Worm (Caenorhabditis elegans): ENCODE results near the gene set-21.
A peak's percentile ranks its signal among the peaks of the same experiment; 100 is the strongest.
"Not testable (repeated sequence)": the region's sequence is repeated elsewhere in the genome, so short reads cannot be mapped to it uniquely, and the experiment has no call there.

The set-21 gene

DNA sequence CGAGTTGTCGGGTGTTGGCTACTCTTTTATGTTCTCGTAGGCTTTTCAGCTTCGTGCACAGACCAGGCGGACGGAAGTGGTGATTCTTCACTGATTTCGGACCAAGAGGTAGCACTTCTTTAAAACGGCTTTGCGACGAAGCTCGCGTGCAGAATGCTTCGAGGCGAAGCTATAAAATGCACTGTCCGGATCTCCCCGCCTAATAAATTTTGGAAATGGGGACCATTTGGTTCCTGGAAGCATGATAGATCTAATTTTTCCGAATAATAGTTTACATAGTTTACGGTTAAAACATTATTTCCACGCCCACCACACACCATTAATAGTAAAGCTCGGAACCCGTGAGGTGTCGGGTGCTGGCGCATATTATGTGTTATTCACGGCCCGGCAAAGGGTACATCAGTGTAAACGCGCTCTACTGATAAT lies 43.1 kb upstream of the set-21 start (continued):
- TF ChIP-seq daf-12 (tag; optimal IDR thresholded peaks at IDR 0.05) = no peak
- TF ChIP-seq php-3 (GFP tag; IDR thresholded peaks at IDR 0.05) = 0 out of 2 replicates have a peak, but pooled peaks have one; percentile 22
- TF ChIP-seq nhr-41 (GFP tag; IDR thresholded peaks at IDR 0.05) = no peak
- no peak for TF ChIP-seq T20F7.1 (GFP tag; optimal IDR thresholded peaks at IDR 0.05)
- 0 out of 2 replicates have a peak, but pooled peaks have one; percentile 10 for TF ChIP-seq pha-4 (GFP tag; IDR thresholded peaks at IDR 0.05)
- TF ChIP-seq pha-4 (tag; optimal IDR thresholded peaks at IDR 0.05) = no peak
- TF ChIP-seq tag-97 (GFP tag; IDR thresholded peaks at IDR 0.05) = no peak
- TF ChIP-seq mes-2 (tag; optimal IDR thresholded peaks at IDR 0.05; ENCODE audit: poor library complexity, severe bottlenecking) = peak; percentile 29
- TF ChIP-seq ama-1 (optimal IDR thresholded peaks at IDR 0.05) = peak; percentile 62
- peak; percentile 56 for TF ChIP-seq duxl-1 (tag; optimal IDR thresholded peaks at IDR 0.05; ENCODE audit: poor library complexity)
- TF ChIP-seq Y48G9A.11 (GFP tag; IDR thresholded peaks at IDR 0.05) = 0 out of 2 replicates have a peak, but pooled peaks have one; percentile 49
- no peak for TF ChIP-seq ceh-32 (tag; optimal IDR thresholded peaks at IDR 0.05; ENCODE audit: poor library complexity)
- TF ChIP-seq zag-1 (tag; optimal IDR thresholded peaks at IDR 0.05) = no peak
- TF ChIP-seq unc-62 (GFP tag; optimal IDR thresholded peaks at IDR 0.05 in 1 of 2) = no peak
- no peak for TF ChIP-seq unc-62 (tag; optimal IDR thresholded peaks at IDR 0.05)
- no peak for TF ChIP-seq R02D3.7 (tag; optimal IDR thresholded peaks at IDR 0.05)
- no peak for TF ChIP-seq nhr-48 (tag; optimal IDR thresholded peaks at IDR 0.05)
- peak; percentile 95 for TF ChIP-seq lin-38 (GFP tag; IDR thresholded peaks at IDR 0.05)
- no peak for TF ChIP-seq hlh-11 (tag; optimal IDR thresholded peaks at IDR 0.05)
- no peak for TF ChIP-seq rbr-2 (tag; optimal IDR thresholded peaks at IDR 0.05)
- no peak for TF ChIP-seq cey-2 (tag; optimal IDR thresholded peaks at IDR 0.05; ENCODE audit: borderline replicate concordance, insufficient read depth)
- peak; percentile 16 for TF ChIP-seq arid-1 (GFP tag; conservative IDR thresholded peaks at IDR 0.05)
- TF ChIP-seq dmd-8 (GFP tag; IDR thresholded peaks at IDR 0.05) = 0 out of 2 replicates have a peak, but pooled peaks have one; percentile 5
- TF ChIP-seq hif-1 (tag; optimal IDR thresholded peaks at IDR 0.05) = no peak
- TF ChIP-seq snpc-1.2 (GFP tag; IDR thresholded peaks at IDR 0.05) = peak; percentile 90

- not testable (repeated sequence) for TF ChIP-seq mxl-2 (GFP tag; conservative IDR thresholded peaks at IDR 0.05); tra-1 (GFP tag; IDR thresholded peaks at IDR 0.05); Y105C5A.15 (GFP tag; IDR thresholded peaks at IDR 0.05)
Measured at ce11 chrIV:4348146-4348545, 42.5 kb upstream of the set-21 start, which contains the start of gene W03B1.5. Gene W03B1.5, plus strand, starts transcription at chrIV:4348446.

DNA sequence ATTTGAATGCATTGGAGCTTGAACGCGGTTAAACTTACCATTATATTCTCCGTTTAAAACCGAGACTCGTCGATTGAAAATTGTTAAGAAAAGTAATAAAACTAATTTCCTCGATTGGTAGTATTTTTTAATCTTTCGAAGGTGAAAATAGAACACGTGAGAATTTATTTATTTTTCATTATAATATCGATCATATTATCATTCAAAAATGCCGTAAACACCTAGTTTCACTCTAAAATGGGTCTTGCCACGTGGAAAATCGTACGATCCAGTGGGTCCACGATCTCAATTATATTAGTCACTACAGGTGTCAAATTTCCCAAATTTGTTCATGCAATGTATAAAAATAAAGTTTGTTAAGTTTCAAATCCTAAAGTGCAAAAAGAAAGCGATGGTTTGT lies 33.8 kb upstream of the set-21 start, which contains the start of gene W03B1.9:
TSS of gene W03B1.9 (minus strand) at position 101 of the 400 bp plus-strand sequence.
- TF ChIP-seq zfp-2 (tag; optimal IDR thresholded peaks at IDR 0.05) (no peak), zag-1 (tag; optimal IDR thresholded peaks at IDR 0.05) (no peak), pqm-1 (tag; optimal IDR thresholded peaks at IDR 0.05) (no peak)

- TF ChIP-seq nhr-102 (tag; optimal IDR thresholded peaks at IDR 0.05) (no peak), daf-19 (GFP tag; conservative IDR thresholded peaks at IDR 0.05) (no peak), nhr-41 (GFP tag; IDR thresholded peaks at IDR 0.05) (no peak), sdz-12 (GFP tag; optimal IDR thresholded peaks at IDR 0.05) (no peak), nhr-6 (tag; optimal IDR thresholded peaks at IDR 0.05) (peak; percentile 20), dpl-1 (GFP tag; optimal IDR thresholded peaks at IDR 0.05) (peak; percentile 87), T26A8.4 (GFP tag; IDR thresholded peaks at IDR 0.05) (no peak), set-16 (GFP tag; IDR thresholded peaks at IDR 0.05) (no peak), ztf-7 (tag; optimal IDR thresholded peaks at IDR 0.05) (no peak), ces-1 (GFP tag; optimal IDR thresholded peaks at IDR 0.05) (no peak), lsy-2 (tag; optimal IDR thresholded peaks at IDR 0.05) (peak in 1 of 2 experiments; percentile 71), mes-2 (tag; optimal IDR thresholded peaks at IDR 0.05; ENCODE audit: poor library complexity, severe bottlenecking) (peak; percentile 52), egl-27 (tag; optimal IDR thresholded peaks at IDR 0.05) (no peak), snpc-4 (tag; optimal IDR thresholded peaks at IDR 0.05) (no peak), Y5F2A.4 (GFP tag; optimal IDR thresholded peaks at IDR 0.05) (no peak), rbr-2 (tag; optimal IDR thresholded peaks at IDR 0.05) (no peak), ceh-32 (tag; optimal IDR thresholded peaks at IDR 0.05; ENCODE audit: poor library complexity) (no peak), aly-2 (tag; optimal IDR thresholded peaks at IDR 0.05) (no peak), mdt-29 (GFP tag; IDR thresholded peaks at IDR 0.05) (no peak), nhr-111 (GFP tag; optimal IDR thresholded peaks at IDR 0.05) (no peak), F44E2.7 (GFP tag; IDR thresholded peaks at IDR 0.05) (no peak)
Measured at ce11 chrIV:4357296-4357695, 33.3 kb upstream of the set-21 start, which contains the start of gene sars-2. Gene sars-2, plus strand, starts transcription at chrIV:4357636.
